Fruit fly (Drosophila melanogaster) whole organism, embryonic: Measurements from ENCODE around the gene CG6569.

ENCODE experiments used
- Aef1 ChIP-seq: fragments of 200-800 bp; sonication (Bioruptor generic); IDR thresholded peaks from 3 replicates; pipeline ENCODE4 v1.3.6; 2022; ENCODE audit warnings: missing biosample characterization, missing genetic modification characterization
- B-H1 ChIP-seq: fragments of 200-800 bp; sonication (Bioruptor generic); IDR thresholded peaks from 3 replicates; pipeline ENCODE4 v1.3.6; 2022; ENCODE audit warnings: missing biosample characterization, missing genetic modification characterization
- BtbVII ChIP-seq: fragments of 200-800 bp; sonication (Bioruptor generic); optimal IDR thresholded peaks from 3 replicates; lab custom pipeline; 2017; ENCODE audit warnings: missing biosample characterization, mild to moderate bottlenecking, missing genetic modification characterization
- CG10147 ChIP-seq: fragments of 200-800 bp; sonication (Bioruptor generic); optimal IDR thresholded peaks from 2 replicates; lab custom pipeline; 2019; ENCODE audit warnings: missing biosample characterization, mild to moderate bottlenecking, missing genetic modification characterization, moderate library complexity
- CG11093 ChIP-seq: fragments of 200-800 bp; sonication (Bioruptor generic); IDR thresholded peaks from 3 replicates; pipeline ENCODE4 v1.3.6; 2022; ENCODE audit warnings: missing biosample characterization, missing genetic modification characterization
- CG11723 ChIP-seq: fragments of 200-800 bp; sonication (Bioruptor generic); optimal IDR thresholded peaks from 2 replicates; lab custom pipeline; 2017; ENCODE audit warnings: missing biosample characterization, mild to moderate bottlenecking, missing genetic modification characterization
- CG12391 ChIP-seq: fragments of 200-800 bp; sonication (Bioruptor generic); optimal IDR thresholded peaks from 3 replicates; lab custom pipeline; 2018; ENCODE audit warnings: missing biosample characterization, mild to moderate bottlenecking, missing genetic modification characterization, moderate library complexity
- CG13424 ChIP-seq: fragments of 200-800 bp; sonication (Bioruptor generic); optimal IDR thresholded peaks from 2 replicates; lab custom pipeline; 2019; ENCODE audit warnings: missing biosample characterization, mild to moderate bottlenecking, missing genetic modification characterization, moderate library complexity
- CG1603 ChIP-seq: fragments of 200-800 bp; sonication (Bioruptor generic); optimal IDR thresholded peaks from 2 replicates; lab custom pipeline; 2019; ENCODE audit warnings: missing biosample characterization, mild to moderate bottlenecking, missing genetic modification characterization, moderate library complexity
- CG17802 ChIP-seq: fragments of 200-800 bp; sonication (Bioruptor generic); optimal IDR thresholded peaks from 2 replicates; lab custom pipeline; 2018; ENCODE audit warnings: missing biosample characterization, mild to moderate bottlenecking, missing genetic modification characterization, moderate library complexity
- CG17829 ChIP-seq: fragments of 200-800 bp; optimal IDR thresholded peaks from 2 replicates; lab custom pipeline; 2019; ENCODE audit warnings: missing biosample characterization, mild to moderate bottlenecking, missing genetic modification characterization, moderate library complexity
- CG18476 ChIP-seq: fragments of 200-800 bp; sonication (Bioruptor generic); optimal IDR thresholded peaks from 2 replicates; lab custom pipeline; 2016; ENCODE audit warnings: missing biosample characterization, mild to moderate bottlenecking, missing genetic modification characterization
- CG18764 ChIP-seq: fragments of 200-800 bp; sonication (Bioruptor generic); optimal IDR thresholded peaks from 3 replicates; lab custom pipeline; 2016; ENCODE audit warnings: missing biosample characterization, missing genetic modification characterization
- CG2712 ChIP-seq: fragments of 200-800 bp; optimal IDR thresholded peaks from 3 replicates; lab custom pipeline; 2019; ENCODE audit warnings: missing biosample characterization, mild to moderate bottlenecking, missing genetic modification characterization, moderate library complexity
- CG30403 ChIP-seq: fragments of 200-800 bp; sonication (Bioruptor generic); optimal IDR thresholded peaks from 3 replicates; lab custom pipeline; 2016; ENCODE audit warnings: missing biosample characterization, missing genetic modification characterization
- CG31388 ChIP-seq: fragments of 200-800 bp; sonication (Bioruptor generic); optimal IDR thresholded peaks from 2 replicates; lab custom pipeline; 2016; ENCODE audit warnings: missing biosample characterization, missing genetic modification characterization
- CG31441 ChIP-seq: fragments of 200-800 bp; sonication (Bioruptor generic); IDR thresholded peaks from 2 replicates; pipeline ENCODE4 v1.3.6; 2022; ENCODE audit warnings: missing biosample characterization, missing genetic modification characterization
- CG33213 ChIP-seq: fragments of 200-800 bp; sonication (Bioruptor generic); optimal IDR thresholded peaks from 3 replicates; lab custom pipeline; 2016; ENCODE audit warnings: missing biosample characterization, missing genetic modification characterization
- CG43689 ChIP-seq: fragments of 200-800 bp; sonication (Bioruptor generic); IDR thresholded peaks from 2 replicates; pipeline ENCODE4 v1.3.6; 2022; ENCODE audit warnings: missing biosample characterization, missing genetic modification characterization
- CG5245 ChIP-seq: fragments of 200-800 bp; sonication (Bioruptor generic); optimal IDR thresholded peaks from 3 replicates; lab custom pipeline; 2016; ENCODE audit warnings: missing biosample characterization, missing genetic modification characterization
- CG7745 ChIP-seq: fragments of 200-800 bp; sonication (Bioruptor generic); optimal IDR thresholded peaks from 2 replicates; lab custom pipeline; 2018; ENCODE audit warnings: missing biosample characterization, mild to moderate bottlenecking, missing genetic modification characterization, moderate library complexity
- D ChIP-seq, 2 experiments: fragments of 200-800 bp in 1 of 2; fragments of >200 bp in 1 of 2; sonication (Bioruptor generic) in 1 of 2; optimal IDR thresholded peaks; 2 replicates in 1 of 2; 3 replicates in 1 of 2; lab custom pipeline; 2017; ENCODE audit warnings: mild to moderate bottlenecking in 1 of 2, missing biosample characterization in 1 of 2, missing genetic modification characterization in 1 of 2, missing genetic modification reagents in 1 of 2
- Hr51 ChIP-seq, 2 experiments: fragments of 200-800 bp; sonication (Bioruptor generic); optimal IDR thresholded peaks; 2 replicates in 1 of 2; 3 replicates in 1 of 2; lab custom pipeline; 2016 to 2018; ENCODE audit warnings: missing biosample characterization in 2 of 2, missing genetic modification characterization in 2 of 2, mild to moderate bottlenecking in 1 of 2, moderate library complexity in 1 of 2
- Med ChIP-seq: fragments of 200-800 bp; sonication (Bioruptor generic); peaks from one replicate; lab custom pipeline; 2016; ENCODE audit warnings: missing biosample characterization, missing genetic modification characterization, mild to moderate bottlenecking, inconsistent platforms, moderate library complexity
- Oaz ChIP-seq: fragments of 200-800 bp; sonication (Bioruptor generic); IDR thresholded peaks from 2 replicates; pipeline ENCODE4 v1.3.6; 2022; ENCODE audit warnings: missing biosample characterization, missing genetic modification characterization
- Oli ChIP-seq: fragments of 200-800 bp; sonication (Bioruptor generic); optimal IDR thresholded peaks from 2 replicates; lab custom pipeline; 2018; ENCODE audit warnings: missing biosample characterization, mild to moderate bottlenecking, missing genetic modification characterization, moderate library complexity
- Sin3A ChIP-seq: fragments of >200 bp; optimal IDR thresholded peaks from 2 replicates; lab custom pipeline; 2018
- Sry-δ ChIP-seq: fragments of 200-800 bp; sonication (Bioruptor generic); optimal IDR thresholded peaks from 2 replicates; lab custom pipeline; 2016; ENCODE audit warnings: missing biosample characterization, missing genetic modification characterization
- bigmax ChIP-seq: fragments of 200-800 bp; sonication (Bioruptor generic); optimal IDR thresholded peaks from 2 replicates; lab custom pipeline; 2018; ENCODE audit warnings: missing biosample characterization, mild to moderate bottlenecking, missing genetic modification characterization
- dimm ChIP-seq: fragments of 200-800 bp; sonication (Bioruptor generic); IDR thresholded peaks from 2 replicates; pipeline ENCODE4 v1.3.6; 2022; ENCODE audit warnings: missing biosample characterization, missing genetic modification characterization
- dpn ChIP-seq, 2 experiments: fragments of 200-800 bp; sonication (Bioruptor generic); optimal IDR thresholded peaks; 3 replicates each; lab custom pipeline; 2016; ENCODE audit warnings: missing biosample characterization in 2 of 2, missing genetic modification characterization in 2 of 2
- ewg ChIP-seq: fragments of 200-800 bp; sonication (Bioruptor generic); optimal IDR thresholded peaks from 3 replicates; lab custom pipeline; 2017; ENCODE audit warnings: mild to moderate bottlenecking, missing biosample characterization, missing genetic modification reagents, missing genetic modification characterization
- ftz-f1 ChIP-seq: fragments of 200-800 bp; sonication (Bioruptor generic); optimal IDR thresholded peaks from 2 replicates; lab custom pipeline; 2016; ENCODE audit warnings: missing biosample characterization, missing genetic modification characterization
- her ChIP-seq: fragments of 200-800 bp; sonication (Bioruptor generic); optimal IDR thresholded peaks from 2 replicates; lab custom pipeline; 2016; ENCODE audit warnings: missing biosample characterization, missing genetic modification characterization
- lbe ChIP-seq: fragments of 200-800 bp; sonication (Bioruptor generic); optimal IDR thresholded peaks from 2 replicates; lab custom pipeline; 2016; ENCODE audit warnings: missing biosample characterization, mild to moderate bottlenecking, missing genetic modification characterization
- lola ChIP-seq, 3 experiments: fragments of >200 bp in 2 of 3; fragments of 200-800 bp in 1 of 3; sonication (Bioruptor generic) in 1 of 3; optimal IDR thresholded peaks; 2 replicates each; lab custom pipeline; 2017 to 2019; ENCODE audit warnings: missing biosample characterization in 3 of 3, missing genetic modification characterization in 3 of 3, mild to moderate bottlenecking in 1 of 3, moderate library complexity in 1 of 3
- nerfin-1 ChIP-seq: fragments of 200-800 bp; sonication (Bioruptor generic); optimal IDR thresholded peaks from 3 replicates; lab custom pipeline; 2019; ENCODE audit warnings: missing biosample characterization, mild to moderate bottlenecking, missing genetic modification characterization, moderate library complexity
- nom ChIP-seq: fragments of 200-800 bp; sonication (Bioruptor generic); optimal IDR thresholded peaks from 2 replicates; lab custom pipeline; 2017; ENCODE audit warnings: missing biosample characterization, missing genetic modification characterization, mild to moderate bottlenecking, moderate library complexity, missing genetic modification reagents
- peb ChIP-seq: fragments of 200-800 bp; sonication (Bioruptor generic); IDR thresholded peaks from 2 replicates; pipeline ENCODE4 v1.3.6; 2022; ENCODE audit warnings: missing biosample characterization, missing genetic modification characterization
- pita ChIP-seq: fragments of 200-800 bp; sonication (Bioruptor generic); optimal IDR thresholded peaks from 2 replicates; lab custom pipeline; 2017; ENCODE audit warnings: missing biosample characterization, mild to moderate bottlenecking, missing genetic modification characterization
- run ChIP-seq: fragments of 200-800 bp; sonication (Bioruptor generic); optimal IDR thresholded peaks from 3 replicates; lab custom pipeline; 2018; ENCODE audit warnings: missing biosample characterization, mild to moderate bottlenecking, missing genetic modification characterization
- salm ChIP-seq: fragments of 200-800 bp; sonication (Bioruptor generic); optimal IDR thresholded peaks from 2 replicates; lab custom pipeline; 2018; ENCODE audit warnings: missing biosample characterization, mild to moderate bottlenecking, missing genetic modification characterization
- slou ChIP-seq: fragments of 200-800 bp; sonication (Bioruptor generic); optimal IDR thresholded peaks from 3 replicates; lab custom pipeline; 2016; ENCODE audit warnings: missing biosample characterization, missing genetic modification characterization
- sna ChIP-seq: fragments of 200-800 bp; sonication (Bioruptor generic); IDR thresholded peaks from 2 replicates; pipeline ENCODE4 v1.3.6; 2022; ENCODE audit warnings: missing biosample characterization, missing genetic modification characterization; ENCODE audit not compliant: partially characterized antibody
- so ChIP-seq: fragments of 200-800 bp; sonication (Bioruptor generic); IDR thresholded peaks from 3 replicates; pipeline ENCODE4 v1.3.6; 2022; ENCODE audit warnings: missing biosample characterization, missing genetic modification characterization
- sob ChIP-seq: fragments of 200-800 bp; sonication (Bioruptor generic); IDR thresholded peaks from 2 replicates; pipeline ENCODE4 v1.3.6; 2022; ENCODE audit warnings: missing biosample characterization, missing genetic modification characterization
- sr ChIP-seq: fragments of 200-800 bp; sonication (Bioruptor generic); IDR thresholded peaks from 3 replicates; pipeline ENCODE4 v1.3.6; 2022; ENCODE audit warnings: missing biosample characterization, missing genetic modification characterization
- sug ChIP-seq: fragments of 200-800 bp; optimal IDR thresholded peaks from 2 replicates; lab custom pipeline; 2019; ENCODE audit warnings: missing biosample characterization, mild to moderate bottlenecking, missing genetic modification characterization, moderate library complexity
- tna ChIP-seq: fragments of 200-800 bp; sonication (Bioruptor generic); IDR thresholded peaks from 2 replicates; pipeline ENCODE4 v1.3.6; 2022; ENCODE audit warnings: missing biosample characterization, missing genetic modification characterization; ENCODE audit not compliant: partially characterized antibody
- zen ChIP-seq: fragments of 200-800 bp; sonication (Bioruptor generic); optimal IDR thresholded peaks from 3 replicates; lab custom pipeline; 2018; ENCODE audit warnings: missing biosample characterization, mild to moderate bottlenecking, missing genetic modification characterization, moderate library complexity

The CG6569 gene

dm6 chr3R:21828040-21828526 lies 39.6 kb downstream of the CG6569 start (continued):
- TF ChIP-seq sob (GFP tag; lab: Robert Waterston, UW) (no peak), nom (GFP tag; lab: Kevin White, UChicago) (no peak), Oaz (GFP tag; lab: Robert Waterston, UW) (no peak), dpn (GFP tag; optimal IDR thresholded peaks at IDR 0.05; lab: Kevin White, UChicago) (peak; percentile 65 to 69), Aef1 (GFP tag; lab: Robert Waterston, UW) (no peak), CG1603 (tag; lab: Kevin White, UChicago) (peak; percentile 93), ftz-f1 (GFP tag; lab: Kevin White, UChicago) (no peak), zen (tag; lab: Kevin White, UChicago) (peak; percentile 59), ewg (peak; percentile 67), pita (GFP tag; lab: Kevin White, UChicago) (no peak), Hr51 (GFP tag; optimal IDR thresholded peaks at IDR 0.05; lab: Kevin White, UChicago) (peak in 1 of 2 experiments; percentile 1), sna (no peak), BtbVII (no peak), CG31388 (no peak), lola (GFP tag; optimal IDR thresholded peaks at IDR 0.05; lab: Kevin White, UChicago) (peak in 1 of 3 experiments; percentile 92), CG12391 (tag; lab: Kevin White, UChicago) (peak; percentile 83), CG2712 (tag; lab: Kevin White, UChicago) (peak; percentile 94), run (tag; lab: Kevin White, UChicago) (no peak), Sry-δ (peak; percentile 14), CG11093 (GFP tag; lab: Robert Waterston, UW) (peak; percentile 71; the same call in 2 of the 3 replicates), so (peak; percentile 45; the same call in 1 of the 3 replicates), sr (GFP tag; lab: Robert Waterston, UW) (no peak), CG33213 (GFP tag; lab: Kevin White, UChicago) (peak; percentile 55), CG10147 (no peak), sug (tag; lab: Kevin White, UChicago) (no peak), lbe (GFP tag; lab: Kevin White, UChicago) (no peak), CG31441 (GFP tag; lab: Robert Waterston, UW) (peak; percentile 51; the same call in 1 of the 2 replicates), dimm (GFP tag; lab: Robert Waterston, UW) (peak; percentile 53), bigmax (GFP tag; lab: Kevin White, UChicago) (no peak), salm (tag; lab: Kevin White, UChicago) (peak; percentile 33), tna (GFP tag; lab: Robert Waterston, UW) (no peak), CG13424 (tag; lab: Kevin White, UChicago) (peak; percentile 76), her (no peak), Oli (tag; lab: Kevin White, UChicago) (peak; percentile 82), CG7745 (tag; lab: Kevin White, UChicago) (peak; percentile 39), CG18764 (GFP tag; lab: Kevin White, UChicago) (peak; percentile 33), slou (no peak), nerfin-1 (tag; lab: Kevin White, UChicago) (peak; percentile 76), D (optimal IDR thresholded peaks at IDR 0.05; lab: Kevin White, UChicago) (no peak), D (GFP tag; optimal IDR thresholded peaks at IDR 0.05; lab: Kevin White, UChicago) (peak; percentile 79), CG18476 (GFP tag; lab: Kevin White, UChicago) (peak; percentile 38), CG30403 (GFP tag; lab: Kevin White, UChicago) (peak; percentile 64), CG11723 (GFP tag; lab: Kevin White, UChicago) (no peak), B-H1 (no peak), CG43689 (GFP tag; lab: Robert Waterston, UW) (no peak), Med (peak; percentile 94), CG17802 (peak; percentile 49), Sin3A (no peak), CG5245 (GFP tag; lab: Kevin White, UChicago) (peak; percentile 50), CG17829 (peak; percentile 90), peb (GFP tag; lab: Robert Waterston, UW) (peak; percentile 74)
